Worm (Caenorhabditis elegans): ENCODE data around the gene R08C7.11.

The R08C7.11 gene

ce11 chrIV:4411948-4412335 is 42.8 kb downstream of the R08C7.11 start:
- no peak for TF ChIP-seq tab-1 (GFP tag; IDR thresholded peaks at IDR 0.05)
- TF ChIP-seq ref-1 (GFP tag; conservative IDR thresholded peaks at IDR 0.05), result no peak
- no peak for TF ChIP-seq cog-1 (tag; optimal IDR thresholded peaks at IDR 0.05)
- no peak for TF ChIP-seq ztf-23 (GFP tag; IDR thresholded peaks at IDR 0.05)
- no peak for TF ChIP-seq ztf-29 (GFP tag; IDR thresholded peaks at IDR 0.05)
- TF ChIP-seq med-1 (GFP tag; optimal IDR thresholded peaks at IDR 0.05; ENCODE audit: insufficient read depth), result no peak
- TF ChIP-seq flt-1 (GFP tag; IDR thresholded peaks at IDR 0.05), result no peak

- TF ChIP-seq ztf-23 (GFP tag; IDR thresholded peaks at IDR 0.05) (no peak), klf-2 (GFP tag; conservative IDR thresholded peaks at IDR 0.05) (no peak), cog-1 (tag; optimal IDR thresholded peaks at IDR 0.05) (no peak), flt-1 (GFP tag; IDR thresholded peaks at IDR 0.05) (no peak), ztf-29 (GFP tag; IDR thresholded peaks at IDR 0.05) (no peak), tab-1 (GFP tag; IDR thresholded peaks at IDR 0.05) (no peak), T22C8.4 (GFP tag; IDR thresholded peaks at IDR 0.05) (no peak), ref-1 (GFP tag; conservative IDR thresholded peaks at IDR 0.05) (no peak), med-1 (GFP tag; optimal IDR thresholded peaks at IDR 0.05; ENCODE audit: insufficient read depth) (no peak)
These were observed 43.3 kb downstream of the R08C7.11 start for ce11 chrIV:4411311-4411947.

ce11 chrIV:4410526-4410925 is 44.2 kb downstream of the R08C7.11 start:
- TF ChIP-seq ztf-29 (GFP tag; IDR thresholded peaks at IDR 0.05), result no peak
- TF ChIP-seq tab-1 (GFP tag; IDR thresholded peaks at IDR 0.05), result no peak
- no peak for TF ChIP-seq ref-1 (GFP tag; conservative IDR thresholded peaks at IDR 0.05)
- no peak for TF ChIP-seq cog-1 (tag; optimal IDR thresholded peaks at IDR 0.05)
- no peak for TF ChIP-seq klf-2 (GFP tag; conservative IDR thresholded peaks at IDR 0.05)
- TF ChIP-seq flt-1 (GFP tag; IDR thresholded peaks at IDR 0.05), result no peak
- TF ChIP-seq T22C8.4 (GFP tag; IDR thresholded peaks at IDR 0.05), result no peak
- no peak for TF ChIP-seq med-1 (GFP tag; optimal IDR thresholded peaks at IDR 0.05; ENCODE audit: insufficient read depth)
- TF ChIP-seq ztf-23 (GFP tag; IDR thresholded peaks at IDR 0.05), result no peak

ce11 chrIV:4408714-4409113 is 46.0 kb downstream of the R08C7.11 start:
- no peak for TF ChIP-seq ztf-23 (GFP tag; IDR thresholded peaks at IDR 0.05)
- TF ChIP-seq tab-1 (GFP tag; IDR thresholded peaks at IDR 0.05), result no peak

- TF ChIP-seq T22C8.4 (GFP tag; IDR thresholded peaks at IDR 0.05) (no peak), ztf-23 (GFP tag; IDR thresholded peaks at IDR 0.05) (peak; percentile 42; the same call in 1 of the 2 replicates)
These were observed 47.7 kb downstream of the R08C7.11 start for ce11 chrIV:4407055-4407461.

ce11 chrIV:4406054-4406539 is 48.6 kb downstream of the R08C7.11 start:
- TF ChIP-seq ztf-23 (GFP tag; IDR thresholded peaks at IDR 0.05) (no peak), flt-1 (GFP tag; IDR thresholded peaks at IDR 0.05) (peak; percentile 42; the same call in 1 of the 2 replicates), med-1 (GFP tag; optimal IDR thresholded peaks at IDR 0.05; ENCODE audit: insufficient read depth) (no peak), klf-2 (GFP tag; conservative IDR thresholded peaks at IDR 0.05) (no peak), ztf-29 (GFP tag; IDR thresholded peaks at IDR 0.05) (no peak)

- TF ChIP-seq klf-2 (GFP tag; conservative IDR thresholded peaks at IDR 0.05), result no peak
- TF ChIP-seq cog-1 (tag; optimal IDR thresholded peaks at IDR 0.05), result no peak
- TF ChIP-seq flt-1 (GFP tag; IDR thresholded peaks at IDR 0.05), result no peak
- no peak for TF ChIP-seq T22C8.4 (GFP tag; IDR thresholded peaks at IDR 0.05)
- no peak for TF ChIP-seq ref-1 (GFP tag; conservative IDR thresholded peaks at IDR 0.05)
- TF ChIP-seq ztf-23 (GFP tag; IDR thresholded peaks at IDR 0.05), result no peak
These were observed 49.6 kb downstream of the R08C7.11 start, which contains the start of gene Y24D9A.7 for ce11 chrIV:4405126-4405525. Y24D9A.7 (minus strand) TSS chrIV:4405171.
